Worm (Caenorhabditis elegans): ENCODE measurements around the gene srg-64.

Gene srg-64

DNA sequence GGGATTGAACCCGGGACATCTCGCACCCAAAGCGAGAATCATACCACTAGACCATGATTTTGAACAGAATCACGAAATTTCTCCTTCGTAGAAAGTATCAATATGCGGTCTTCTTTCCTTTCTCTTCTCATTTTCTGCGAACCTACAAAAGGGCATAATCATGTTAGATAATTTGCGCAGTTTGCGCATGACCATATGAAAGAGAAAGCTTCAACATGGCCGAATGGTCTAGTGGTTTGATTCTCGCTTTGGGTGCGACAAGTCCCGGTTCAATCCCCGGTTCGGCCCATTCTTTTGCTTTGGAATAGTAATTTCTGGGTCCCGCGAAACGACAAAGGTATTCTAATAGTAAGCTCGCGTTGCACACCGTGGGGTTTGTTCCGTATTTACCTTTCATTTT is 7.4 kb upstream of the srg-64 start:
- TF ChIP-seq hlh-13 (GFP tag; optimal IDR thresholded peaks at IDR 0.05) (no peak), npax-4 (tag; optimal IDR thresholded peaks at IDR 0.05) (no peak), ceh-9 (tag; optimal IDR thresholded peaks at IDR 0.05) (no peak), pax-1 (tag; optimal IDR thresholded peaks at IDR 0.05) (no peak)

ce11 chrX:15746705-15747104 is 6.3 kb upstream of the srg-64 start, which contains the start of gene srxa-9:
srxa-9 (plus strand) TSS chrX:15747005.
- TF ChIP-seq eyg-1 (tag; optimal IDR thresholded peaks at IDR 0.05): no peak
- no peak for TF ChIP-seq ceh-2 (tag; optimal IDR thresholded peaks at IDR 0.05)
- no peak for TF ChIP-seq Y22D7AL.16 (tag; optimal IDR thresholded peaks at IDR 0.05)
- no peak for TF ChIP-seq ceh-22 (tag; optimal IDR thresholded peaks at IDR 0.05)
- no peak for TF ChIP-seq ahr-1 (tag; optimal IDR thresholded peaks at IDR 0.05)
- TF ChIP-seq ceh-18 (tag; optimal IDR thresholded peaks at IDR 0.05): no peak
- TF ChIP-seq lin-11 (tag; optimal IDR thresholded peaks at IDR 0.05): no peak
- no peak for TF ChIP-seq odd-2 (tag; optimal IDR thresholded peaks at IDR 0.05)
- TF ChIP-seq pqm-1 (tag; optimal IDR thresholded peaks at IDR 0.05): no peak
- no peak for TF ChIP-seq ztf-16 (tag; optimal IDR thresholded peaks at IDR 0.05)
- TF ChIP-seq fax-1 (tag; optimal IDR thresholded peaks at IDR 0.05): no peak
- TF ChIP-seq sox-4 (tag; optimal IDR thresholded peaks at IDR 0.05): no peak
- no peak for TF ChIP-seq K02D7.2 (tag; optimal IDR thresholded peaks at IDR 0.05)
- TF ChIP-seq ceh-14 (tag; optimal IDR thresholded peaks at IDR 0.05): no peak
- no peak for TF ChIP-seq dve-1 (tag; optimal IDR thresholded peaks at IDR 0.05)
- TF ChIP-seq ref-2 (tag; optimal IDR thresholded peaks at IDR 0.05): no peak
- TF ChIP-seq pha-4 (tag; optimal IDR thresholded peaks at IDR 0.05): no peak
- no peak for TF ChIP-seq F13H6.1 (tag; optimal IDR thresholded peaks at IDR 0.05)
- no peak for TF ChIP-seq rnt-1 (tag; optimal IDR thresholded peaks at IDR 0.05)
- no peak for TF ChIP-seq fkh-6 (tag; optimal IDR thresholded peaks at IDR 0.05)

ce11 chrX:15742310-15742709 is 1.9 kb upstream of the srg-64 start, which contains the start of gene nhr-255:
nhr-255 (plus strand) TSS chrX:15742610.
- TF ChIP-seq hlh-13 (GFP tag; optimal IDR thresholded peaks at IDR 0.05) (no peak), odd-2 (tag; optimal IDR thresholded peaks at IDR 0.05) (no peak), ets-4 (tag; optimal IDR thresholded peaks at IDR 0.05) (no peak), ama-1 (optimal IDR thresholded peaks at IDR 0.05) (no peak), madf-2 (tag; optimal IDR thresholded peaks at IDR 0.05) (no peak), ceh-18 (tag; optimal IDR thresholded peaks at IDR 0.05) (no peak), sdc-2 (tag; optimal IDR thresholded peaks at IDR 0.05) (no peak), che-1 (tag; optimal IDR thresholded peaks at IDR 0.05) (no peak), sox-4 (tag; optimal IDR thresholded peaks at IDR 0.05) (no peak), ahr-1 (tag; optimal IDR thresholded peaks at IDR 0.05) (no peak), F13H6.1 (tag; optimal IDR thresholded peaks at IDR 0.05) (no peak), C38D4.7 (GFP tag; optimal IDR thresholded peaks at IDR 0.05) (no peak), rnt-1 (tag; optimal IDR thresholded peaks at IDR 0.05) (no peak)

- TF ChIP-seq che-1 (tag; optimal IDR thresholded peaks at IDR 0.05): peak; percentile 91
- peak; percentile 74 for TF ChIP-seq nfya-1 (tag; optimal IDR thresholded peaks at IDR 0.05)
- peak; percentile 87 for TF ChIP-seq ceh-18 (tag; optimal IDR thresholded peaks at IDR 0.05)
- peak; percentile 83 for TF ChIP-seq madf-2 (tag; optimal IDR thresholded peaks at IDR 0.05)
- TF ChIP-seq C08G9.2 (tag; optimal IDR thresholded peaks at IDR 0.05): peak; percentile 79
- peak; percentile 92 for TF ChIP-seq unc-3 (GFP tag; conservative IDR thresholded peaks at IDR 0.05)
- TF ChIP-seq unc-3 (tag; optimal IDR thresholded peaks at IDR 0.05): peak; percentile 88
- peak; percentile 67 for TF ChIP-seq ceh-9 (tag; optimal IDR thresholded peaks at IDR 0.05)
- TF ChIP-seq unc-42 (tag; optimal IDR thresholded peaks at IDR 0.05): peak; percentile 18
- peak; percentile 69 for TF ChIP-seq zip-5 (tag; optimal IDR thresholded peaks at IDR 0.05)
- TF ChIP-seq dve-1 (tag; optimal IDR thresholded peaks at IDR 0.05): peak; percentile 60
- peak; percentile 74 for TF ChIP-seq hlh-15 (tag; optimal IDR thresholded peaks at IDR 0.05)
- TF ChIP-seq pag-3 (tag; optimal IDR thresholded peaks at IDR 0.05; ENCODE audit: borderline replicate concordance): peak; percentile 53
- peak; percentile 28 for TF ChIP-seq K09A11.1 (tag; optimal IDR thresholded peaks at IDR 0.05; ENCODE audit: insufficient read depth)
- peak; percentile 90 for TF ChIP-seq elt-2 (tag; optimal IDR thresholded peaks at IDR 0.05)
- peak; percentile 86 for TF ChIP-seq ceh-34 (tag; optimal IDR thresholded peaks at IDR 0.05)
- peak; percentile 80 for TF ChIP-seq F13H6.1 (tag; optimal IDR thresholded peaks at IDR 0.05)
- TF ChIP-seq pha-2 (tag; optimal IDR thresholded peaks at IDR 0.05): peak; percentile 82
- peak; percentile 80 for TF ChIP-seq rnt-1 (tag; optimal IDR thresholded peaks at IDR 0.05)
- peak; percentile 58 for TF ChIP-seq dmd-4 (tag; optimal IDR thresholded peaks at IDR 0.05; ENCODE audit: borderline replicate concordance)
- peak; percentile 30 for TF ChIP-seq odd-2 (tag; optimal IDR thresholded peaks at IDR 0.05)
- peak; percentile 72 for TF ChIP-seq ahr-1 (tag; optimal IDR thresholded peaks at IDR 0.05)
- peak; percentile 83 for TF ChIP-seq lin-11 (tag; optimal IDR thresholded peaks at IDR 0.05)
- TF ChIP-seq ceh-22 (tag; optimal IDR thresholded peaks at IDR 0.05): no peak
- peak; percentile 90 for TF ChIP-seq sox-2 (GFP tag; IDR thresholded peaks at IDR 0.05)
- peak; percentile 23 for TF ChIP-seq tbx-7 (tag; optimal IDR thresholded peaks at IDR 0.05)
- peak; percentile 37 for TF ChIP-seq lim-6 (tag; optimal IDR thresholded peaks at IDR 0.05)
Measured at ce11 chrX:15741852-15742251, 1.4 kb upstream of the srg-64 start.
